Fruit fly (Drosophila melanogaster) whole organism, embryonic: ENCODE data around the gene CG44040.

Experiments used
- ATbp ChIP-seq: fragments of 200-800 bp; sonication (Bioruptor generic); optimal IDR thresholded peaks from 2 replicates; lab custom pipeline; 2017; ENCODE audit warnings: missing biosample characterization, mild to moderate bottlenecking, missing genetic modification characterization, missing genetic modification reagents
- Abd-B ChIP-seq: fragments of 200-800 bp; sonication (Bioruptor generic); optimal IDR thresholded peaks from 2 replicates; lab custom pipeline; 2018; ENCODE audit warnings: missing biosample characterization, mild to moderate bottlenecking, missing genetic modification characterization, moderate library complexity
- Asciz ChIP-seq: fragments of 200-800 bp; sonication (Bioruptor generic); optimal IDR thresholded peaks from 2 replicates; lab custom pipeline; 2017; ENCODE audit warnings: missing biosample characterization, mild to moderate bottlenecking, missing genetic modification characterization, missing genetic modification reagents
- Blimp-1 ChIP-seq: fragments of 200-800 bp; sonication (Bioruptor generic); optimal IDR thresholded peaks from 3 replicates; lab custom pipeline; 2018; ENCODE audit warnings: missing biosample characterization, missing genetic modification characterization, mild to moderate bottlenecking, moderate library complexity, missing genetic modification reagents
- CG10267 ChIP-seq: fragments of 200-800 bp; sonication (Bioruptor generic); optimal IDR thresholded peaks from 2 replicates; lab custom pipeline; 2018; ENCODE audit warnings: missing biosample characterization, mild to moderate bottlenecking, missing genetic modification characterization, moderate library complexity
- CG1647 ChIP-seq: fragments of 200-800 bp; sonication (Bioruptor generic); optimal IDR thresholded peaks from 3 replicates; lab custom pipeline; 2016; ENCODE audit warnings: missing biosample characterization, missing genetic modification characterization
- CG17912 ChIP-seq: fragments of 200-800 bp; sonication (Bioruptor generic); optimal IDR thresholded peaks from 2 replicates; lab custom pipeline; 2018; ENCODE audit warnings: missing biosample characterization, mild to moderate bottlenecking, missing genetic modification characterization
- CG18011 ChIP-seq: fragments of 200-800 bp; sonication (Bioruptor generic); optimal IDR thresholded peaks from 2 replicates; lab custom pipeline; 2017; ENCODE audit warnings: missing biosample characterization, missing genetic modification characterization, mild to moderate bottlenecking, moderate library complexity, missing genotype
- CG2712 ChIP-seq: fragments of 200-800 bp; optimal IDR thresholded peaks from 3 replicates; lab custom pipeline; 2019; ENCODE audit warnings: missing biosample characterization, mild to moderate bottlenecking, missing genetic modification characterization, moderate library complexity
- CG30431 ChIP-seq: fragments of 200-800 bp; sonication (Bioruptor generic); optimal IDR thresholded peaks from 2 replicates; lab custom pipeline; 2017; ENCODE audit warnings: missing biosample characterization, missing genetic modification characterization
- CG3065 ChIP-seq: fragments of 200-800 bp; sonication (Bioruptor generic); optimal IDR thresholded peaks from 2 replicates; lab custom pipeline; 2016; ENCODE audit warnings: missing biosample characterization, missing genetic modification characterization
- CG33557 ChIP-seq: fragments of 200-800 bp; sonication (Bioruptor generic); optimal IDR thresholded peaks from 2 replicates; lab custom pipeline; 2019; ENCODE audit warnings: missing biosample characterization, mild to moderate bottlenecking, missing genetic modification characterization, moderate library complexity
- CG4424 ChIP-seq: fragments of 200-800 bp; sonication (Bioruptor generic); optimal IDR thresholded peaks from 3 replicates; lab custom pipeline; 2016; ENCODE audit warnings: missing biosample characterization, missing genetic modification characterization
- CG7839 ChIP-seq: fragments of 200-800 bp; sonication (Bioruptor generic); optimal IDR thresholded peaks from 3 replicates; lab custom pipeline; 2018; ENCODE audit warnings: missing biosample characterization, mild to moderate bottlenecking, missing genetic modification characterization, moderate library complexity
- Dbx ChIP-seq: fragments of 200-800 bp; sonication (Bioruptor generic); IDR thresholded peaks from 3 replicates; pipeline ENCODE4 v1.3.6; 2022; ENCODE audit warnings: missing biosample characterization, missing genetic modification characterization
- E2f1 ChIP-seq: fragments of 200-800 bp; sonication (Bioruptor generic); IDR thresholded peaks from 2 replicates; pipeline ENCODE4 v1.3.6; 2022; ENCODE audit warnings: missing biosample characterization, missing genetic modification characterization
- Eip74EF ChIP-seq, 2 experiments: fragments of 200-800 bp in 1 of 2; fragments of >200 bp in 1 of 2; sonication (Bioruptor generic) in 1 of 2; optimal IDR thresholded peaks; 2 replicates each; lab custom pipeline; 2017 to 2019; ENCODE audit warnings: missing biosample characterization in 2 of 2, missing genetic modification characterization in 2 of 2, mild to moderate bottlenecking in 1 of 2, moderate library complexity in 1 of 2
- Ets97D ChIP-seq: fragments of 200-800 bp; sonication (Bioruptor generic); optimal IDR thresholded peaks from 3 replicates; lab custom pipeline; 2016; ENCODE audit warnings: missing biosample characterization, missing genetic modification characterization
- Fer3 ChIP-seq: fragments of 200-800 bp; sonication (Bioruptor generic); optimal IDR thresholded peaks from 2 replicates; lab custom pipeline; 2018; ENCODE audit warnings: missing biosample characterization, mild to moderate bottlenecking, missing genetic modification characterization, moderate library complexity
- GATAe ChIP-seq: fragments of 200-800 bp; sonication (Bioruptor generic); conservative IDR thresholded peaks from 2 replicates; pipeline ENCODE4 v1.3.6; 2022; ENCODE audit warnings: missing biosample characterization, missing genetic modification characterization
- Gsc ChIP-seq: fragments of 200-800 bp; sonication (Bioruptor generic); IDR thresholded peaks from 2 replicates; pipeline ENCODE4 v1.3.6; 2022; ENCODE audit warnings: missing biosample characterization, missing genetic modification characterization
- Hr51 ChIP-seq, 2 experiments: fragments of 200-800 bp; sonication (Bioruptor generic); optimal IDR thresholded peaks; 2 replicates in 1 of 2; 3 replicates in 1 of 2; lab custom pipeline; 2016 to 2018; ENCODE audit warnings: missing biosample characterization in 2 of 2, missing genetic modification characterization in 2 of 2, mild to moderate bottlenecking in 1 of 2, moderate library complexity in 1 of 2
- MESR4 ChIP-seq: fragments of 200-800 bp; sonication (Bioruptor generic); optimal IDR thresholded peaks from 2 replicates; lab custom pipeline; 2018; ENCODE audit warnings: missing biosample characterization, mild to moderate bottlenecking, missing genetic modification characterization, moderate library complexity
- NC2β ChIP-seq: fragments of 200-800 bp; sonication (Bioruptor generic); optimal IDR thresholded peaks from 2 replicates; lab custom pipeline; 2016; ENCODE audit warnings: missing biosample characterization, missing genetic modification characterization
- Neu2 ChIP-seq: fragments of 200-800 bp; sonication (Bioruptor generic); optimal IDR thresholded peaks from 3 replicates; lab custom pipeline; 2016; ENCODE audit warnings: missing biosample characterization, missing genetic modification characterization, borderline replicate concordance
- NfI ChIP-seq: fragments of 200-800 bp; sonication (Bioruptor generic); optimal IDR thresholded peaks from 3 replicates; lab custom pipeline; 2018; ENCODE audit warnings: missing biosample characterization, mild to moderate bottlenecking, missing genetic modification characterization, moderate library complexity
- Usf ChIP-seq: fragments of 200-800 bp; sonication (Bioruptor generic); optimal IDR thresholded peaks from 2 replicates; lab custom pipeline; 2017; ENCODE audit warnings: missing genotype, missing biosample characterization, missing genetic modification characterization
- ara ChIP-seq: fragments of 200-800 bp; sonication (Bioruptor generic); IDR thresholded peaks from 2 replicates; pipeline ENCODE4 v1.3.6; 2022; ENCODE audit warnings: missing biosample characterization, missing genetic modification characterization
- caup ChIP-seq: fragments of 200-800 bp; sonication (Bioruptor generic); optimal IDR thresholded peaks from 3 replicates; lab custom pipeline; 2017; ENCODE audit warnings: missing biosample characterization, mild to moderate bottlenecking, missing genetic modification characterization, moderate library complexity; ENCODE audit not compliant: severe bottlenecking
- cg ChIP-seq: fragments of 200-800 bp; sonication (Bioruptor generic); optimal IDR thresholded peaks from 3 replicates; lab custom pipeline; 2019; ENCODE audit warnings: missing biosample characterization, mild to moderate bottlenecking, missing genetic modification characterization, moderate library complexity
- dmrt11E ChIP-seq: fragments of 200-800 bp; sonication (Bioruptor generic); optimal IDR thresholded peaks from 3 replicates; lab custom pipeline; 2018; ENCODE audit warnings: missing biosample characterization, mild to moderate bottlenecking, missing genetic modification characterization, moderate library complexity
- fd102C ChIP-seq: fragments of 200-800 bp; sonication (Bioruptor generic); optimal IDR thresholded peaks from 2 replicates; lab custom pipeline; 2018; ENCODE audit warnings: missing biosample characterization, mild to moderate bottlenecking, missing genetic modification characterization, moderate library complexity
- fu2 ChIP-seq: fragments of 200-800 bp; sonication (Bioruptor generic); optimal IDR thresholded peaks from 2 replicates; lab custom pipeline; 2016; ENCODE audit warnings: missing biosample characterization, missing genetic modification characterization
- gce ChIP-seq: fragments of 200-800 bp; sonication (Bioruptor generic); IDR thresholded peaks from 3 replicates; pipeline ENCODE4 v1.3.6; 2022; ENCODE audit warnings: missing biosample characterization, missing genetic modification characterization
- gcm2 ChIP-seq: fragments of 200-800 bp; sonication (Bioruptor generic); optimal IDR thresholded peaks from 2 replicates; lab custom pipeline; 2016; ENCODE audit warnings: missing biosample characterization, missing genetic modification characterization
- hth ChIP-seq: fragments of >200 bp; optimal IDR thresholded peaks from 2 replicates; lab custom pipeline; 2017; ENCODE audit warnings: inconsistent platforms
- kah ChIP-seq: fragments of 200-800 bp; sonication (Bioruptor generic); optimal IDR thresholded peaks from 2 replicates; lab custom pipeline; 2018; ENCODE audit warnings: missing biosample characterization, mild to moderate bottlenecking, missing genetic modification characterization
- luna ChIP-seq: fragments of 200-800 bp; sonication (Bioruptor generic); optimal IDR thresholded peaks from 2 replicates; lab custom pipeline; 2016; ENCODE audit warnings: missing biosample characterization, missing genetic modification characterization
- pan ChIP-seq, 4 experiments: fragments of >200 bp in 3 of 4; fragments of 200-800 bp in 1 of 4; sonication (Bioruptor generic) in 1 of 4; optimal IDR thresholded peaks in 3 of 4; IDR thresholded peaks in 1 of 4; 2 replicates each; pipeline versions ENCODE4 v1.3.6 to Lab custom; 2017 to 2022; ENCODE audit warnings: missing biosample characterization in 2 of 4, missing genetic modification characterization in 2 of 4, mixed read lengths in 1 of 4
- pnt ChIP-seq: fragments of 200-800 bp; sonication (Bioruptor generic); optimal IDR thresholded peaks from 3 replicates; lab custom pipeline; 2016; ENCODE audit warnings: missing biosample characterization, missing genetic modification characterization
- prd ChIP-seq, 3 experiments: fragments of >200 bp in 2 of 3; fragments of 200-800 bp in 1 of 3; sonication (Bioruptor generic) in 1 of 3; optimal IDR thresholded peaks in 2 of 3; IDR thresholded peaks in 1 of 3; 2 replicates in 2 of 3; 3 replicates in 1 of 3; pipeline versions ENCODE4 v1.3.6 to Lab custom; 2017 to 2022; ENCODE audit warnings: missing biosample characterization in 1 of 3, missing genetic modification characterization in 1 of 3
- sc ChIP-seq, 3 experiments: fragments of >200 bp in 2 of 3; fragments of 200-800 bp in 1 of 3; sonication (Bioruptor generic) in 1 of 3; optimal IDR thresholded peaks; 2 replicates in 2 of 3; 3 replicates in 1 of 3; lab custom pipeline; 2017; ENCODE audit warnings: mild to moderate bottlenecking in 1 of 3, missing biosample characterization in 1 of 3, missing genetic modification characterization in 1 of 3, missing genetic modification reagents in 1 of 3
- slp2 ChIP-seq: fragments of 200-800 bp; sonication (Bioruptor generic); optimal IDR thresholded peaks from 2 replicates; lab custom pipeline; 2016; ENCODE audit warnings: missing biosample characterization, missing genetic modification characterization
- sqz ChIP-seq: fragments of 200-800 bp; sonication (Bioruptor generic); optimal IDR thresholded peaks from 3 replicates; lab custom pipeline; 2018; ENCODE audit warnings: missing biosample characterization, mild to moderate bottlenecking, missing genetic modification characterization
- sr ChIP-seq: fragments of 200-800 bp; sonication (Bioruptor generic); IDR thresholded peaks from 3 replicates; pipeline ENCODE4 v1.3.6; 2022; ENCODE audit warnings: missing biosample characterization, missing genetic modification characterization
- tna ChIP-seq: fragments of 200-800 bp; sonication (Bioruptor generic); IDR thresholded peaks from 2 replicates; pipeline ENCODE4 v1.3.6; 2022; ENCODE audit warnings: missing biosample characterization, missing genetic modification characterization; ENCODE audit not compliant: partially characterized antibody
- wek ChIP-seq: fragments of 200-800 bp; sonication (Bioruptor generic); optimal IDR thresholded peaks from 3 replicates; lab custom pipeline; 2018; ENCODE audit warnings: missing biosample characterization, mild to moderate bottlenecking, missing genetic modification characterization, moderate library complexity
- zen ChIP-seq: fragments of 200-800 bp; sonication (Bioruptor generic); optimal IDR thresholded peaks from 3 replicates; lab custom pipeline; 2018; ENCODE audit warnings: missing biosample characterization, mild to moderate bottlenecking, missing genetic modification characterization, moderate library complexity

The CG44040 gene

DNA sequence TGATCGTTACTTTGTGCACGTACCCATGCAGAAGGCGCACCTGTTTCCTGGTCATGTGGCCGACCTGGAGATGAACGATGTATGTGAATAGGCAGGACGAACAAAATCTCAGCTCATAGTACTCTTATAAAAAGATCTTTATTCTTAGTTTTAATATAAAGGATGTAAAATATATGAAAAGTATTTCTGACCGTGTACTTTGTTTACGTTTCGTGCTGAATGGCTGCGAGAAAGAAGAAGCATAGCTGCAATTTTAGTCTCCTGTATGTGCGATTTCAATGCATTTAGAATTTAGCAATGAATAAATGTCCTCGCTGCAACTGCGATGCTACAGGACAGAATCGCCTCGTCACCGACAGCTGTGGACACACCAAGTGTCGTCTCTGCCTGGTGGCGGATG is 27.6 kb downstream of the CG44040 start, which contains the start of the genes CG42726 and CG42727 (continued):
- TF ChIP-seq Blimp-1 (GFP tag; lab: Kevin White, UChicago) (no peak), CG7839 (tag; lab: Kevin White, UChicago) (no peak), Hr51 (GFP tag; optimal IDR thresholded peaks at IDR 0.05; lab: Kevin White, UChicago) (no peak), cg (GFP tag; lab: Kevin White, UChicago) (no peak), CG2712 (tag; lab: Kevin White, UChicago) (peak; percentile 55), NfI (GFP tag; lab: Kevin White, UChicago) (peak; percentile 36), prd (optimal IDR thresholded peaks at IDR 0.05; lab: Kevin White, UChicago) (no peak), prd (GFP tag; IDR thresholded peaks at IDR 0.05; lab: Robert Waterston, UW) (peak; percentile 34; the same call in 1 of the 3 replicates), sr (GFP tag; lab: Robert Waterston, UW) (no peak), NC2β (GFP tag; lab: Kevin White, UChicago) (no peak), caup (GFP tag; lab: Kevin White, UChicago) (peak; percentile 30), tna (no peak), ATbp (no peak), CG30431 (GFP tag; lab: Kevin White, UChicago) (no peak), CG17912 (GFP tag; lab: Kevin White, UChicago) (no peak), sc (optimal IDR thresholded peaks at IDR 0.05; lab: Kevin White, UChicago) (no peak), sc (GFP tag; optimal IDR thresholded peaks at IDR 0.05; lab: Kevin White, UChicago) (no peak), E2f1 (GFP tag; lab: Robert Waterston, UW) (0 out of 2 replicates have a peak, but pooled peaks have one; percentile 13), Abd-B (GFP tag; lab: Kevin White, UChicago) (no peak), fd102C (GFP tag; lab: Kevin White, UChicago) (no peak), CG10267 (no peak), gce (GFP tag; lab: Robert Waterston, UW) (0 out of 3 replicates have a peak, but pooled peaks have one; percentile 27), slp2 (GFP tag; lab: Kevin White, UChicago) (no peak), CG4424 (GFP tag; lab: Kevin White, UChicago) (peak; percentile 26), luna (GFP tag; lab: Kevin White, UChicago) (no peak), pan (optimal IDR thresholded peaks at IDR 0.05; lab: Kevin White, UChicago) (no peak), pan (GFP tag; optimal IDR thresholded peaks at IDR 0.05 in 1 of 2, IDR thresholded peaks at IDR 0.05 in 1 of 2) (peak in 1 of 2 experiments; percentile 48), MESR4 (GFP tag; lab: Kevin White, UChicago) (peak; percentile 75), Ets97D (GFP tag; lab: Kevin White, UChicago) (no peak), CG3065 (no peak), GATAe (GFP tag; lab: Robert Waterston, UW) (no peak), wek (GFP tag; lab: Kevin White, UChicago) (no peak), Asciz (GFP tag; lab: Kevin White, UChicago) (no peak), Neu2 (GFP tag; lab: Kevin White, UChicago) (no peak), Fer3 (tag; lab: Kevin White, UChicago) (peak; percentile 6), ara (no peak), sqz (GFP tag; lab: Kevin White, UChicago) (no peak), kah (GFP tag; lab: Kevin White, UChicago) (no peak), CG18011 (GFP tag; lab: Kevin White, UChicago) (no peak), Eip74EF (GFP tag; optimal IDR thresholded peaks at IDR 0.05; lab: Kevin White, UChicago) (no peak), hth (lab: Kevin White, UChicago) (no peak), CG33557 (GFP tag; lab: Kevin White, UChicago) (no peak), CG1647 (GFP tag; lab: Kevin White, UChicago) (peak; percentile 1), Gsc (GFP tag; lab: Robert Waterston, UW) (no peak), pnt (GFP tag; lab: Kevin White, UChicago) (no peak), Dbx (no peak), gcm2 (no peak), Usf (GFP tag; lab: Kevin White, UChicago) (no peak), fu2 (GFP tag; lab: Kevin White, UChicago) (no peak), dmrt11E (tag; lab: Kevin White, UChicago) (peak; percentile 9), zen (tag; lab: Kevin White, UChicago) (no peak)
